Worm (Caenorhabditis elegans): Measurements from ENCODE around the gene arx-6.

- TF ChIP-seq him-1 (tag; optimal IDR thresholded peaks at IDR 0.05) (no peak), W03F9.2 (tag; optimal IDR thresholded peaks at IDR 0.05) (no peak), dao-5 (tag; optimal IDR thresholded peaks at IDR 0.05) (no peak)
Observed at ce11 chrIII:4856109-4856508, 22.3 kb upstream of the arx-6 start, which contains the start of gene C35D10.7.

Data from whole organism, L4/young adult.